Fruit fly (Drosophila melanogaster) whole organism, embryonic: ENCODE results near the gene CG8066.
A peak's percentile ranks its signal among the peaks of the same experiment; 100 is the strongest.

Source experiments
- CG10147 ChIP-seq: fragments of 200-800 bp; sonication (Bioruptor generic); optimal IDR thresholded peaks from 2 replicates; lab custom pipeline; 2019; ENCODE audit warnings: missing biosample characterization, mild to moderate bottlenecking, missing genetic modification characterization, moderate library complexity
- CG10543 ChIP-seq: fragments of 200-800 bp; sonication (Bioruptor generic); optimal IDR thresholded peaks from 3 replicates; lab custom pipeline; 2017; ENCODE audit warnings: missing biosample characterization, mild to moderate bottlenecking, missing genetic modification characterization, moderate library complexity
- CG12744 ChIP-seq: fragments of 200-800 bp; sonication (Bioruptor generic); optimal IDR thresholded peaks from 2 replicates; lab custom pipeline; 2016; ENCODE audit warnings: missing biosample characterization, missing genetic modification characterization
- CG13123 ChIP-seq: fragments of 200-800 bp; sonication (Bioruptor generic); optimal IDR thresholded peaks from 2 replicates; lab custom pipeline; 2016; ENCODE audit warnings: missing biosample characterization, missing genetic modification characterization
- CG14441 ChIP-seq: fragments of 200-800 bp; sonication (Bioruptor generic); IDR thresholded peaks from 2 replicates; pipeline ENCODE4 v1.3.6; 2022; ENCODE audit warnings: missing biosample characterization, missing genetic modification characterization
- CG14965 ChIP-seq: fragments of 200-800 bp; sonication (Bioruptor generic); optimal IDR thresholded peaks from 2 replicates; lab custom pipeline; 2016; ENCODE audit warnings: missing biosample characterization, missing genetic modification characterization, borderline replicate concordance
- CG15011 ChIP-seq: fragments of 200-800 bp; sonication (Bioruptor generic); optimal IDR thresholded peaks from 3 replicates; lab custom pipeline; 2018; ENCODE audit warnings: missing biosample characterization, mild to moderate bottlenecking, missing genetic modification characterization
- CG15479 ChIP-seq: fragments of 200-800 bp; sonication (Bioruptor generic); optimal IDR thresholded peaks from 3 replicates; lab custom pipeline; 2019; ENCODE audit warnings: missing biosample characterization, mild to moderate bottlenecking, missing genetic modification characterization, moderate library complexity
- CG1602 ChIP-seq: fragments of 200-800 bp; sonication (Bioruptor generic); optimal IDR thresholded peaks from 3 replicates; lab custom pipeline; 2016; ENCODE audit warnings: missing biosample characterization, missing genetic modification characterization
- CG16779 ChIP-seq: fragments of 200-800 bp; sonication (Bioruptor generic); IDR thresholded peaks from 2 replicates; pipeline ENCODE4 v1.3.6; 2022; ENCODE audit warnings: missing biosample characterization, missing genetic modification characterization
- CG3281 ChIP-seq: fragments of 200-800 bp; sonication (Bioruptor generic); optimal IDR thresholded peaks from 3 replicates; lab custom pipeline; 2017; ENCODE audit warnings: missing biosample characterization, mild to moderate bottlenecking, missing genetic modification characterization
- CG34376 ChIP-seq: fragments of 200-800 bp; sonication (Bioruptor generic); optimal IDR thresholded peaks from 2 replicates; lab custom pipeline; 2018; ENCODE audit warnings: missing biosample characterization, mild to moderate bottlenecking, missing genetic modification characterization
- CG4404 ChIP-seq: fragments of 200-800 bp; sonication (Bioruptor generic); IDR thresholded peaks from 2 replicates; pipeline ENCODE4 v1.3.6; 2022; ENCODE audit warnings: missing biosample characterization, missing genetic modification characterization
- CG4617 ChIP-seq: fragments of 200-800 bp; sonication (Bioruptor generic); optimal IDR thresholded peaks from 3 replicates; lab custom pipeline; 2016; ENCODE audit warnings: missing biosample characterization, missing genetic modification characterization, borderline replicate concordance
- CG4707 ChIP-seq: fragments of 200-800 bp; sonication (Bioruptor generic); optimal IDR thresholded peaks from 2 replicates; lab custom pipeline; 2018; ENCODE audit warnings: missing biosample characterization, mild to moderate bottlenecking, missing genetic modification characterization, moderate library complexity
- CG6765 ChIP-seq: fragments of 200-800 bp; sonication (Bioruptor generic); optimal IDR thresholded peaks from 3 replicates; lab custom pipeline; 2017; ENCODE audit warnings: missing biosample characterization, mild to moderate bottlenecking, missing genetic modification characterization
- CG7987 ChIP-seq: fragments of 200-800 bp; sonication (Bioruptor generic); optimal IDR thresholded peaks from 2 replicates; lab custom pipeline; 2018; ENCODE audit warnings: missing biosample characterization, mild to moderate bottlenecking, missing genetic modification characterization, moderate library complexity
- CG9727 ChIP-seq: fragments of 200-800 bp; sonication (Bioruptor generic); optimal IDR thresholded peaks from 3 replicates; lab custom pipeline; 2017; ENCODE audit warnings: missing biosample characterization, mild to moderate bottlenecking, missing genetic modification characterization
- Dad ChIP-seq: fragments of 200-800 bp; sonication (Bioruptor generic); optimal IDR thresholded peaks from 3 replicates; lab custom pipeline; 2016; ENCODE audit warnings: missing biosample characterization, missing genetic modification characterization
- Dll ChIP-seq: fragments of 200-800 bp; sonication (Bioruptor generic); IDR thresholded peaks from 4 replicates; pipeline ENCODE4 v1.3.6; 2022; ENCODE audit warnings: missing biosample characterization, missing genetic modification characterization; ENCODE audit not compliant: partially characterized antibody
- Drgx ChIP-seq: fragments of 200-800 bp; sonication (Bioruptor generic); IDR thresholded peaks from 2 replicates; pipeline ENCODE4 v1.3.6; 2022; ENCODE audit warnings: missing biosample characterization, missing genetic modification characterization
- Ets97D ChIP-seq: fragments of 200-800 bp; sonication (Bioruptor generic); optimal IDR thresholded peaks from 3 replicates; lab custom pipeline; 2016; ENCODE audit warnings: missing biosample characterization, missing genetic modification characterization
- Gsc ChIP-seq: fragments of 200-800 bp; sonication (Bioruptor generic); IDR thresholded peaks from 2 replicates; pipeline ENCODE4 v1.3.6; 2022; ENCODE audit warnings: missing biosample characterization, missing genetic modification characterization
- Hmr ChIP-seq: fragments of 200-800 bp; sonication (Bioruptor generic); optimal IDR thresholded peaks from 3 replicates; lab custom pipeline; 2017; ENCODE audit warnings: mild to moderate bottlenecking, missing biosample characterization, missing genetic modification reagents, missing genetic modification characterization
- Hr51 ChIP-seq, 2 experiments: fragments of 200-800 bp; sonication (Bioruptor generic); optimal IDR thresholded peaks; 2 replicates in 1 of 2; 3 replicates in 1 of 2; lab custom pipeline; 2016 to 2018; ENCODE audit warnings: missing biosample characterization in 2 of 2, missing genetic modification characterization in 2 of 2, mild to moderate bottlenecking in 1 of 2, moderate library complexity in 1 of 2
- NC2β ChIP-seq: fragments of 200-800 bp; sonication (Bioruptor generic); optimal IDR thresholded peaks from 2 replicates; lab custom pipeline; 2016; ENCODE audit warnings: missing biosample characterization, missing genetic modification characterization
- Neu2 ChIP-seq: fragments of 200-800 bp; sonication (Bioruptor generic); optimal IDR thresholded peaks from 3 replicates; lab custom pipeline; 2016; ENCODE audit warnings: missing biosample characterization, missing genetic modification characterization, borderline replicate concordance
- Optix ChIP-seq: fragments of 200-800 bp; sonication (Bioruptor generic); IDR thresholded peaks from 3 replicates; pipeline ENCODE4 v1.3.6; 2022; ENCODE audit warnings: missing biosample characterization, missing genetic modification characterization
- PHDP ChIP-seq: fragments of 200-800 bp; sonication (Bioruptor generic); optimal IDR thresholded peaks from 3 replicates; lab custom pipeline; 2018; ENCODE audit warnings: missing biosample characterization, mild to moderate bottlenecking, missing genetic modification characterization, moderate library complexity
- Sox100B ChIP-seq: fragments of 200-800 bp; sonication (Bioruptor generic); optimal IDR thresholded peaks from 3 replicates; lab custom pipeline; 2018; ENCODE audit warnings: missing biosample characterization, mild to moderate bottlenecking, missing genetic modification characterization
- TFAM ChIP-seq: fragments of 200-800 bp; sonication (Bioruptor generic); optimal IDR thresholded peaks from 2 replicates; lab custom pipeline; 2017; ENCODE audit warnings: missing biosample characterization, missing genetic modification characterization, inconsistent platforms
- Vsx1 ChIP-seq: fragments of 200-800 bp; sonication (Bioruptor generic); optimal IDR thresholded peaks from 2 replicates; lab custom pipeline; 2017; ENCODE audit warnings: missing biosample characterization, mild to moderate bottlenecking, missing genetic modification characterization, missing genetic modification reagents
- ara ChIP-seq: fragments of 200-800 bp; sonication (Bioruptor generic); IDR thresholded peaks from 2 replicates; pipeline ENCODE4 v1.3.6; 2022; ENCODE audit warnings: missing biosample characterization, missing genetic modification characterization
- ash1 ChIP-seq: fragments of 200-800 bp; sonication (Bioruptor generic); optimal IDR thresholded peaks from 2 replicates; lab custom pipeline; 2018; ENCODE audit warnings: missing biosample characterization, mild to moderate bottlenecking, missing genetic modification characterization
- az2 ChIP-seq: fragments of 200-800 bp; sonication (Bioruptor generic); optimal IDR thresholded peaks from 3 replicates; lab custom pipeline; 2016; ENCODE audit warnings: missing biosample characterization, missing genetic modification characterization
- bsh ChIP-seq, 2 experiments: fragments of 200-800 bp; sonication (Bioruptor generic); optimal IDR thresholded peaks; 2 replicates each; lab custom pipeline; 2017 to 2018; ENCODE audit warnings: mild to moderate bottlenecking in 2 of 2, missing biosample characterization in 2 of 2, missing genetic modification characterization in 2 of 2, moderate library complexity in 1 of 2
- caup ChIP-seq: fragments of 200-800 bp; sonication (Bioruptor generic); optimal IDR thresholded peaks from 3 replicates; lab custom pipeline; 2017; ENCODE audit warnings: missing biosample characterization, mild to moderate bottlenecking, missing genetic modification characterization, moderate library complexity; ENCODE audit not compliant: severe bottlenecking
- disco-r ChIP-seq: fragments of 200-800 bp; sonication (Bioruptor generic); optimal IDR thresholded peaks from 2 replicates; lab custom pipeline; 2016; ENCODE audit warnings: missing biosample characterization, missing genetic modification characterization
- dmrt11E ChIP-seq: fragments of 200-800 bp; sonication (Bioruptor generic); optimal IDR thresholded peaks from 3 replicates; lab custom pipeline; 2018; ENCODE audit warnings: missing biosample characterization, mild to moderate bottlenecking, missing genetic modification characterization, moderate library complexity
- dysf ChIP-seq: fragments of 200-800 bp; sonication (Bioruptor generic); IDR thresholded peaks from 3 replicates; pipeline ENCODE4 v1.3.6; 2022; ENCODE audit warnings: missing biosample characterization, missing genetic modification characterization
- eve ChIP-seq, 2 experiments: fragments of >200 bp; optimal IDR thresholded peaks; 2 replicates each; lab custom pipeline; 2017; ENCODE audit warnings: missing biosample characterization in 2 of 2, missing genetic modification characterization in 2 of 2
- fd64A ChIP-seq: fragments of 200-800 bp; sonication (Bioruptor generic); optimal IDR thresholded peaks from 3 replicates; lab custom pipeline; 2018; ENCODE audit warnings: missing biosample characterization, mild to moderate bottlenecking, missing genetic modification characterization
- fru ChIP-seq: fragments of >200 bp; optimal IDR thresholded peaks from 2 replicates; lab custom pipeline; 2017
- ftz-f1 ChIP-seq: fragments of 200-800 bp; sonication (Bioruptor generic); optimal IDR thresholded peaks from 2 replicates; lab custom pipeline; 2016; ENCODE audit warnings: missing biosample characterization, missing genetic modification characterization
- kay ChIP-seq: fragments of 200-800 bp; sonication (Bioruptor generic); optimal IDR thresholded peaks from 2 replicates; lab custom pipeline; 2016; ENCODE audit warnings: missing biosample characterization, missing genetic modification characterization
- sr ChIP-seq: fragments of 200-800 bp; sonication (Bioruptor generic); IDR thresholded peaks from 3 replicates; pipeline ENCODE4 v1.3.6; 2022; ENCODE audit warnings: missing biosample characterization, missing genetic modification characterization
- tgo ChIP-seq: fragments of 200-800 bp; sonication (Bioruptor generic); IDR thresholded peaks from 3 replicates; pipeline ENCODE4 v1.3.6; 2022; ENCODE audit warnings: missing biosample characterization, missing genetic modification characterization
- tio ChIP-seq: fragments of 200-800 bp; sonication (Bioruptor generic); optimal IDR thresholded peaks from 2 replicates; lab custom pipeline; 2017; ENCODE audit warnings: missing biosample characterization, missing genetic modification characterization, inconsistent platforms

The CG8066 gene

dm6 chr3R:14590753-14591535, 22.3 kb upstream of the CG8066 start (continued):
- no peak for TF ChIP-seq Dad (GFP tag; lab: Kevin White, UChicago)
- peak in 1 of 2 experiments; percentile 89 for TF ChIP-seq eve (GFP tag; optimal IDR thresholded peaks at IDR 0.05; lab: Kevin White, UChicago)
- TF ChIP-seq kay (GFP tag; lab: Kevin White, UChicago): peak; percentile 62
- TF ChIP-seq Dll (GFP tag; lab: Robert Waterston, UW): no peak
- peak; percentile 71 for TF ChIP-seq tgo
- TF ChIP-seq CG14441 (GFP tag; lab: Robert Waterston, UW): peak; percentile 43; the same call in 1 of the 2 replicates
- TF ChIP-seq CG12744: no peak
- peak; percentile 31; the same call in 1 of the 2 replicates for TF ChIP-seq Drgx
- peak; percentile 41 for TF ChIP-seq CG3281
- peak; percentile 99 for TF ChIP-seq dmrt11E (tag; lab: Kevin White, UChicago)
- peak; percentile 28 for TF ChIP-seq Hmr (GFP tag; lab: Kevin White, UChicago)
- TF ChIP-seq Vsx1 (GFP tag; lab: Kevin White, UChicago): peak; percentile 74
- TF ChIP-seq tio (GFP tag; lab: Kevin White, UChicago): peak; percentile 90
- TF ChIP-seq ash1 (GFP tag; lab: Kevin White, UChicago): no peak
- peak; percentile 58 for TF ChIP-seq Gsc (GFP tag; lab: Robert Waterston, UW)
- peak; percentile 26 for TF ChIP-seq caup (GFP tag; lab: Kevin White, UChicago)
- TF ChIP-seq Neu2 (GFP tag; lab: Kevin White, UChicago): no peak
- peak; percentile 80 for TF ChIP-seq CG15479
- TF ChIP-seq Ets97D (GFP tag; lab: Kevin White, UChicago): no peak
- peak; percentile 92 for TF ChIP-seq CG1602 (GFP tag; lab: Kevin White, UChicago)
- TF ChIP-seq CG6765 (GFP tag; lab: Kevin White, UChicago): no peak
- no peak for TF ChIP-seq fru (lab: Kevin White, UChicago)
- no peak for TF ChIP-seq CG7987
- peak; percentile 93 for TF ChIP-seq az2
- peak; percentile 48 for TF ChIP-seq CG15011 (GFP tag; lab: Kevin White, UChicago)
- TF ChIP-seq sr: peak; percentile 53; the same call in 1 of the 3 replicates
- TF ChIP-seq fd64A (GFP tag; lab: Kevin White, UChicago): no peak
- TF ChIP-seq Hr51 (GFP tag; optimal IDR thresholded peaks at IDR 0.05; lab: Kevin White, UChicago): peak in 1 of 2 experiments; percentile 82
- no peak for TF ChIP-seq Optix (GFP tag; lab: Robert Waterston, UW)
- no peak for TF ChIP-seq disco-r (GFP tag; lab: Kevin White, UChicago)
- no peak for TF ChIP-seq ftz-f1 (GFP tag; lab: Kevin White, UChicago)
- peak; percentile 91 for TF ChIP-seq CG4404
- peak; percentile 47 for TF ChIP-seq CG4617 (GFP tag; lab: Kevin White, UChicago)
- peak; percentile 94 for TF ChIP-seq Sox100B
- TF ChIP-seq ara (GFP tag; lab: Robert Waterston, UW): peak; percentile 85
- TF ChIP-seq bsh (GFP tag; optimal IDR thresholded peaks at IDR 0.05; lab: Kevin White, UChicago): peak; percentile 59 to 94
- peak; percentile 70 for TF ChIP-seq CG13123 (GFP tag; lab: Kevin White, UChicago)
- no peak for TF ChIP-seq CG34376 (GFP tag; lab: Kevin White, UChicago)
- TF ChIP-seq dysf (GFP tag; lab: Robert Waterston, UW): peak; percentile 66; the same call in 2 of the 3 replicates
- peak; percentile 73 for TF ChIP-seq CG10147 (GFP tag; lab: Kevin White, UChicago)
- TF ChIP-seq CG4707 (GFP tag; lab: Kevin White, UChicago): peak; percentile 57
- TF ChIP-seq CG9727 (GFP tag; lab: Kevin White, UChicago): peak; percentile 97
- TF ChIP-seq CG14965: no peak
- no peak for TF ChIP-seq CG16779 (GFP tag; lab: Robert Waterston, UW)
- peak; percentile 78 for TF ChIP-seq PHDP (tag; lab: Kevin White, UChicago)
- peak; percentile 59 for TF ChIP-seq TFAM
- TF ChIP-seq CG10543: peak; percentile 28
- TF ChIP-seq NC2β (GFP tag; lab: Kevin White, UChicago): peak; percentile 1
